Worm (Caenorhabditis elegans): Measurements from ENCODE around the gene fbxa-108.

DNA sequence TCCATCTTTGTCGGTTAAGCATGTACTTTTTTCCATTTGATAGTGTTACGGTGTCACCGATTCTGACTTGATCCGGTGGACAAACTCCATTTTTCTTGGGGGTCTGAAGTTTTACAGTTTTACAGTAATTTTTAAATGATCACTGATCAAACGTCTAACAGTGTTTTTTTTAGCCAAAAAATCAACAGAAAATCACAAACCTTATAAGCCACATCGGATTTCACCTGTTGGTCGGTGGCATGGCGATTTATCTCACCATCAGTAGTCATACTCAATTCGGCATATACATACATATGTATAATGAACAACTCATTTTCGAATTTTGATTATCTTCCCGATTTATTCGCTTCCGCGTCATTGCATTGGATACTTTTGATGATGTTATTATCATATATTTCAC is 51.4 kb downstream of the fbxa-108 start, which contains the start of gene srz-91:
- TF ChIP-seq Y55F3AM.14 (GFP tag; optimal IDR thresholded peaks at IDR 0.05) (no peak), lin-39 (tag; optimal IDR thresholded peaks at IDR 0.05) (no peak), blmp-1 (tag; optimal IDR thresholded peaks at IDR 0.05; ENCODE audit: insufficient read depth) (no peak), unc-55 (GFP tag; optimal IDR thresholded peaks at IDR 0.05) (no peak), zag-1 (tag; optimal IDR thresholded peaks at IDR 0.05) (no peak), C34F6.9 (tag; optimal IDR thresholded peaks at IDR 0.05) (no peak), nhr-237 (tag; optimal IDR thresholded peaks at IDR 0.05) (no peak), nhr-77 (tag; optimal IDR thresholded peaks at IDR 0.05) (no peak), lin-13 (GFP tag; optimal IDR thresholded peaks at IDR 0.05) (no peak), nhr-12 (tag; optimal IDR thresholded peaks at IDR 0.05) (no peak), ceh-82 (tag; optimal IDR thresholded peaks at IDR 0.05) (no peak), nhr-11 (tag; optimal IDR thresholded peaks at IDR 0.05) (no peak), nhr-10 (tag; optimal IDR thresholded peaks at IDR 0.05) (no peak)

Data from whole organism, L2 larva.